Fruit fly (Drosophila melanogaster) whole organism, wandering third instar larva: ENCODE results near the gene CG33514.

Experiments used
- foxo ChIP-seq, 2 experiments: fragments of 200-800 bp; sonication (Bioruptor generic); optimal IDR thresholded peaks; 2 replicates in 1 of 2; 3 replicates in 1 of 2; lab custom pipeline; 2016 to 2017; ENCODE audit warnings: missing biosample characterization in 2 of 2, missing genetic modification characterization in 2 of 2
- h ChIP-seq: fragments of 200-800 bp; sonication (Bioruptor generic); optimal IDR thresholded peaks from 3 replicates; lab custom pipeline; 2016; ENCODE audit warnings: missing biosample characterization, mild to moderate bottlenecking, missing genetic modification characterization

DNA sequence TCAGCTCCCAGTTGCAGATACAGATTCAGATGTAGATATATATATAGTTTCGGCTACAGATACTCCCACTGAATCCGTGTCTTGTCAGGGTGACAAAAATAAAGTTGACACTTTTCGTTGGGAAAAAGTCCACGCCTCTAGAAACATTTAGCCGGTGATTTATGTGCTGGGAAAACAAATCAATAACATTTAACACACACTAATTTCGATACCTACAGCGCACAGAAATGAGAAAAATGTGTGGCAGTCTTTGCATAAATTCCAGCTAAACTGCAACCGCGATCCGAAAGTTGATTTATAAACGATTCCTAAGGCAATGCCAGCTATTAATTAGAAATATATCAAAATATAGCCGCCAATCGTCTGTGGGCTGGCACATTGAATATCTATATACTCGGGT is 23.0 kb downstream of the CG33514 start:
- TF ChIP-seq h (GFP tag; lab: Kevin White, UChicago), result no peak
- TF ChIP-seq foxo (GFP tag; optimal IDR thresholded peaks at IDR 0.05; lab: Kevin White, UChicago), result no peak
